Worm (Caenorhabditis elegans): Measurements from ENCODE around the gene F32D8.15.

DNA sequence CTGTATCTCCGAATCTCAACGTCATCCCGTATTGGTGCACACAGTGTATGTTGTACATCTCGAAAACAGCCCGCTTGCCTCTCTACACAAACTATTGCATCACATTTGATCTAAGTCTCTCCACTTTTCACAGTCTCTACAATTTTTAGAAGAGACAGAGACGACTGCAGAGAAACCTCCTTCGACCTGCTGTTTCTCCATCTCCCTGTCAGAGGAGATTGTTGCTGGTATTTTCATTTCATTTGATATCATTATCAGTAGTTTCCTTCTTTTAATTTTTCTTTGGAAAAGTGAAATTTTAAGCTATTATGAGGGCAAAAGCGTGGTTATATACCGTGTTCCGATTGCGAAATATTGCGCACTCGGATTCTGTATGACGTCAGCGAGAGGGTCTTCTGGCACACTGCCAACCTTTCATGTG is 36.7 kb downstream of the F32D8.15 start:
- TF ChIP-seq pha-4 (tag; optimal IDR thresholded peaks at IDR 0.05), result no peak
- TF ChIP-seq ztf-22 (GFP tag; optimal IDR thresholded peaks at IDR 0.05), result peak; percentile 80
- no peak for TF ChIP-seq Y56A3A.18 (GFP tag; IDR thresholded peaks at IDR 0.05)
- no peak for TF ChIP-seq attf-3 (GFP tag; conservative IDR thresholded peaks at IDR 0.05)

All from whole organism, young adult.